Worm (Caenorhabditis elegans): ENCODE measurements around the gene emc-2.

DNA sequence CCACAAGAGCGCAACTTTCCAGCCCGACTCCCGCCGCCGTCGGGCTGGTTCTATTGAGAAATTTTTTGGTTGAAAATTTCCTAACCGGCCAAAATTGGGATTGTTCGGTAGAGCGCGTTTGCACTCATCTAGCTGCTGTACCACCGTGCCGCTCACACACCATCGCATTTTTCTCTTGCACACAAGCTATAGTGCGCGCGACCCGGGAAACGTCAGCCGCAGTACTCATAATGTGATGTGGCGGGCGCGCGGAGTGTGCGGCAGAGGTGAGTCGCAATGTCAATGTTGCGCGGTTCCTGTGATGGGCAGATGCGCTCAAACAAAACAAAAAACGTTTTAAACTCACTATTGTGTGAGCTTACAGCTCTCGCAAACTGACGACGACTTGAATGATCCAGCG, 21.0 kb downstream of the emc-2 start:
- no peak for TF ChIP-seq nhr-12 (tag; optimal IDR thresholded peaks at IDR 0.05)
- no peak for TF ChIP-seq nhr-28 (tag; optimal IDR thresholded peaks at IDR 0.05)
- TF ChIP-seq unc-62 (GFP tag; optimal IDR thresholded peaks at IDR 0.05): no peak
